Fruit fly (Drosophila melanogaster) whole organism, wandering third instar larva: ENCODE measurements around the gene MagR.

Experiments
- Abd-B ChIP-seq: fragments of >200 bp; optimal IDR thresholded peaks from 2 replicates; lab custom pipeline; 2017; ENCODE audit warnings: missing biosample characterization, missing genetic modification characterization
- Dif ChIP-seq: fragments of 200-275, 200-300 bp; sonication (Bioruptor generic); optimal IDR thresholded peaks from 2 replicates; lab custom pipeline; 2018; ENCODE audit warnings: missing biosample characterization, missing genetic modification characterization; ENCODE audit not compliant: partially characterized antibody
- GATAd ChIP-seq: sonication (Bioruptor generic); optimal IDR thresholded peaks from 2 replicates; lab custom pipeline; 2016; ENCODE audit warnings: missing biosample characterization, missing genetic modification characterization
- HLH106 ChIP-seq: fragments of 200-800 bp; optimal IDR thresholded peaks from 3 replicates; lab custom pipeline; 2019; ENCODE audit warnings: missing biosample characterization, mild to moderate bottlenecking, missing genetic modification characterization, moderate library complexity
- Hnf4 ChIP-seq: fragments of 200-800 bp; sonication (Bioruptor generic); optimal IDR thresholded peaks from 2 replicates; lab custom pipeline; 2016; ENCODE audit warnings: missing biosample characterization, mild to moderate bottlenecking, missing genetic modification characterization
- Hr78 ChIP-seq: fragments of >200 bp; optimal IDR thresholded peaks from 2 replicates; lab custom pipeline; 2017; ENCODE audit warnings: missing biosample characterization, missing genetic modification characterization
- Mio ChIP-seq: sonication (Bioruptor generic); optimal IDR thresholded peaks from 2 replicates; lab custom pipeline; 2016; ENCODE audit warnings: missing biosample characterization, missing genetic modification characterization
- Myc ChIP-seq: fragments of >200 bp; optimal IDR thresholded peaks from 2 replicates; lab custom pipeline; 2017
- N ChIP-seq: fragments of >200 bp; optimal IDR thresholded peaks from 2 replicates; lab custom pipeline; 2018; ENCODE audit warnings: missing biosample characterization, missing external identifiers, missing genetic modification characterization
- OdsH ChIP-seq: fragments of 200-800 bp; sonication (Bioruptor generic); optimal IDR thresholded peaks from 2 replicates; lab custom pipeline; 2016; ENCODE audit warnings: missing biosample characterization, mild to moderate bottlenecking, missing genetic modification characterization
- Rel ChIP-seq, 2 experiments: fragments of 200-800 bp; sonication (Bioruptor generic) in 1 of 2; optimal IDR thresholded peaks; 2 replicates in 1 of 2; 3 replicates in 1 of 2; lab custom pipeline; 2016 to 2019; ENCODE audit warnings: mild to moderate bottlenecking in 2 of 2, missing biosample characterization in 2 of 2, missing genetic modification characterization in 2 of 2, moderate library complexity in 1 of 2
- Sp1 ChIP-seq: fragments of 200-800 bp; sonication (Bioruptor generic); optimal IDR thresholded peaks from 3 replicates; lab custom pipeline; 2019; ENCODE audit warnings: missing biosample characterization, mild to moderate bottlenecking, missing genetic modification characterization, moderate library complexity
- Vsx2 ChIP-seq: fragments of 200-300, 225-300 bp; sonication (Bioruptor generic); optimal IDR thresholded peaks from 2 replicates; lab custom pipeline; 2018; ENCODE audit warnings: missing biosample characterization, missing genetic modification characterization; ENCODE audit not compliant: partially characterized antibody
- br ChIP-seq: fragments of 200-800 bp; sonication (Bioruptor generic); optimal IDR thresholded peaks from 2 replicates; lab custom pipeline; 2016; ENCODE audit warnings: missing biosample characterization, missing genetic modification characterization
- brk ChIP-seq: fragments of 200-800 bp; sonication (Bioruptor generic); optimal IDR thresholded peaks from 2 replicates; lab custom pipeline; 2016; ENCODE audit warnings: missing biosample characterization, mild to moderate bottlenecking, missing genetic modification characterization
- dl ChIP-seq, 2 experiments: fragments of 175-275, 200-275 bp in 1 of 2; fragments of 200-275 bp in 1 of 2; sonication (Bioruptor generic); optimal IDR thresholded peaks; lab custom pipeline; 2018; ENCODE audit warnings: mild to moderate bottlenecking in 2 of 2, missing biosample characterization in 2 of 2, missing genetic modification characterization in 2 of 2, moderate library complexity in 2 of 2; ENCODE audit not compliant: partially characterized antibody in 2 of 2, insufficient read depth in 1 of 2
- dsf ChIP-seq: sonication (Bioruptor generic); optimal IDR thresholded peaks from 2 replicates; lab custom pipeline; 2016; ENCODE audit warnings: missing biosample characterization, missing genetic modification characterization, borderline replicate concordance
- ey ChIP-seq: fragments of 200-800 bp; sonication (Bioruptor generic); optimal IDR thresholded peaks from 2 replicates; lab custom pipeline; 2016; ENCODE audit warnings: missing biosample characterization, missing genetic modification characterization
- foxo ChIP-seq, 2 experiments: fragments of 200-800 bp; sonication (Bioruptor generic); optimal IDR thresholded peaks; 2 replicates in 1 of 2; 3 replicates in 1 of 2; lab custom pipeline; 2016 to 2017; ENCODE audit warnings: missing biosample characterization in 2 of 2, missing genetic modification characterization in 2 of 2
- fru ChIP-seq: fragments of 200-800 bp; sonication (Bioruptor generic); optimal IDR thresholded peaks from 3 replicates; lab custom pipeline; 2016; ENCODE audit warnings: missing biosample characterization, mild to moderate bottlenecking, missing genetic modification characterization
- jim ChIP-seq: fragments of 175-275, 200-325 bp; sonication (Bioruptor generic); optimal IDR thresholded peaks from 2 replicates; lab custom pipeline; 2016; ENCODE audit warnings: missing biosample characterization, mild to moderate bottlenecking, missing genetic modification characterization
- lola ChIP-seq: fragments of >200 bp; optimal IDR thresholded peaks from 2 replicates; lab custom pipeline; 2017; ENCODE audit warnings: missing biosample characterization, missing genetic modification characterization
- pan ChIP-seq: fragments of >200 bp; optimal IDR thresholded peaks from 2 replicates; lab custom pipeline; 2017
- sv ChIP-seq: fragments of 200-800 bp; sonication (Bioruptor generic); optimal IDR thresholded peaks from 3 replicates; lab custom pipeline; 2016; ENCODE audit warnings: missing biosample characterization, missing genetic modification characterization
- tai ChIP-seq: sonication (Bioruptor generic); optimal IDR thresholded peaks from 2 replicates; lab custom pipeline; 2016; ENCODE audit warnings: missing biosample characterization, missing genetic modification characterization
- usp ChIP-seq: fragments of >200 bp; optimal IDR thresholded peaks from 2 replicates; lab custom pipeline; 2017; ENCODE audit warnings: missing biosample characterization, missing genetic modification characterization

MagR gene

DNA sequence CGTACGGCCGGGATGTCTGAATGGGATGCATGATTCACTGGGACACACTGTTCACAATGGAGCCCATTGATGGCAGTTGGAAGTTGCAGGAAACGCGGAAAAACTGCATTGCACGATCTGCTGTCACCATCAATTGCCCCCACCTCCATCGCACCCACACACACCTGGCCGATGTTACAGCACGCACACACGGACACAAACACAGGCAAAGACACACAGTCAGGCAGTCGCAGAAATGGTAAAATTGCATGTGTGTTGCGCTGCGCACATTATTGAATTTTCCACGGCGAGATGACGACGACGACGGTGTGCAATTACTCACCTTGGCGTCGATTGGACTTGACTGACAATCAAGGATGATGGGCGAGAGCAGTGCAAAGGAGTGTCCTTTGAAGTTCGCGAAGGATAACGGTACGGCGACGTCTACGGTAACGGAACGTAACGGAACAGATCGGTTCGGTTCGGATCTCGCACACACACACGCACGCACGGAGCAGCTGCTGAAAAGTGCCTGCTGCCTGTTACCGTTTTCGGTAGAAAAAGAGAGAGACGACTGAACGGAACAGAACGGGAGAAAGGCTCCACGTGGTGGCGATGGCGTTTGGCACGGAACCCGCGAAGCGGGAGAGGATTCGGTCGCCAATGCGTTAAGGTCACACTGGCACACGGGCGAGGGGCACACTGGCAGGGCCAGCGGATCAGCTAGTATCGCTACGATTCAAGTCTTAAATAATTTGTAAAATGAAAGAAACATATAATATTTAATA lies 23.9 kb upstream of the MagR start, which contains the start of the genes CG9281 and CG15601:
CG9281 (minus strand) TSS at position 556 of the 767 bp plus-strand sequence.
CG15601 (plus strand) TSS at position 664 of the 767 bp plus-strand sequence.
- TF ChIP-seq Sp1 (peak; percentile 30), Rel (GFP tag; optimal IDR thresholded peaks at IDR 0.05; lab: Kevin White, UChicago) (no peak), Rel (tag; optimal IDR thresholded peaks at IDR 0.05; lab: Kevin White, UChicago) (peak; percentile 8), N (GFP tag; lab: Kevin White, UChicago) (peak; percentile 22), HLH106 (tag; lab: Kevin White, UChicago) (peak; percentile 3), Hr78 (no peak), Hnf4 (GFP tag; lab: Kevin White, UChicago) (no peak), fru (GFP tag; lab: Kevin White, UChicago) (no peak), brk (no peak), ey (GFP tag; lab: Kevin White, UChicago) (no peak), sv (GFP tag; lab: Kevin White, UChicago) (peak; percentile 22)

DNA sequence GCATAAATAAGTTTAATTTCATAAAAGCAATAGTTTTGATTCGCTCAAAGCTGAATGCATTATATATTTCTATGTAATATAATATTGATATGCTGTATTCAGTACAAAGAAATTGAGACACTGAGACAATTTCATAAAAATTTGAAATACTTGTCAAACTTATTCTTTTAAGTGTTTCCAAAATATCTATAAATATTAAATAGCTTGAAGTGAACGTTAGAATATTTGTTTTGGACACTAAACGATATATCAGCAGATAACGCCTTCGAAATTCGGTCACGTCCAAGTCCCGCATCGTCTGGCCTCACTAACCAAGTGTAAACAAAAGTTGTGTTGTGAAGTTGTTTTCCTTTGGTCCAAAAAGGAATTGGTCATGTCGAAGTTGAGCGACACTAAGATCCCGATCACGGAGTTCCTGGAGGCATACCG lies 23.3 kb upstream of the MagR start:
- TF ChIP-seq Mio (GFP tag; lab: Kevin White, UChicago) (no peak), sv (GFP tag; lab: Kevin White, UChicago) (no peak), foxo (GFP tag; optimal IDR thresholded peaks at IDR 0.05; lab: Kevin White, UChicago) (no peak), brk (no peak), Myc (lab: Kevin White, UChicago) (peak; percentile 68), Hnf4 (GFP tag; lab: Kevin White, UChicago) (no peak), Rel (GFP tag; optimal IDR thresholded peaks at IDR 0.05; lab: Kevin White, UChicago) (no peak), Rel (tag; optimal IDR thresholded peaks at IDR 0.05; lab: Kevin White, UChicago) (no peak), HLH106 (tag; lab: Kevin White, UChicago) (no peak), Hr78 (no peak)
- TF ChIP-seq, all 38 proteins: peak for 1

DNA sequence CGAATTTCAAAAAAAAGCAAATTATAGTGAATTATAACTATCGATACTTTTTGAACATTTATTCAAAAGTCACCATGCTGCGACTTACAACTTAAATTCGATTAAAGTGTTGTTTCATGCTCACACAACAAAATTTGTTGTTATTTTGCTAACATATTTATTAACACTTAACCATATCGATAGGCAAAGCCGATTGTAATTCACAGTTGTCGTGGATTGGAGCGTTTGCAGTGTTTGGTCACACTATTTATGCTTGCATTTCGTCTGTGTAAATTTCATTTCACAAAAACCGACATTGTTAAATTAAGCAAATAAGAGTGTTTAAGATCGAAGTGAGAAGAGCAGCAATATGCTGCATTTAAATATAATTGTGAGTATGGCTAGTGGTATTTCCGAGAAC lies 21.7 kb upstream of the MagR start, which contains the start of gene HUWE1:
HUWE1 (plus strand) TSS at position 220 of the 400 bp plus-strand sequence.
- peak; percentile 19 for TF ChIP-seq Sp1
- TF ChIP-seq Rel (GFP tag; optimal IDR thresholded peaks at IDR 0.05; lab: Kevin White, UChicago): no peak
- peak; percentile 27 for TF ChIP-seq Rel (tag; optimal IDR thresholded peaks at IDR 0.05; lab: Kevin White, UChicago)
- TF ChIP-seq ey (GFP tag; lab: Kevin White, UChicago): no peak

DNA sequence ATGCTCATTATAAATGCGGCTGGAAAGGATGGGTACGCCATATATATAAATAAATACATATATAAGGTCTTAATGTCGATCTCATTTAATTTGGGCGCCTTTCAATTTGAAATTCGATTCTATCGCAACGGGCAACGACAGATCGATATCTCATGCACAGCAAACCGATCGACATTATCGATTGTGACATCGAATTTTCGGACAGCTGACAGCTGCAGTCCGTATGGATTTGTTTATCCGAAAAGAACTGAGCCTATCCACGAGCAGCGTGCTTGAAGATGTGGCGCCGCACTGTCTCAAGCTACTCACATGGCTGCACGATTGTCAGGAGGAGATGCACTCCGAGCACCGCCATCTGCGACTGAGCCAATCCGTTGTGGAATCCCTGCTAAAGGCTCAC lies 2.1 kb upstream of the MagR start, which contains the start of gene CG8191:
CG8191 (plus strand) TSS at position 211 of the 400 bp plus-strand sequence.
- TF ChIP-seq Hnf4 (GFP tag; lab: Kevin White, UChicago) (no peak), OdsH (GFP tag; lab: Kevin White, UChicago) (no peak), tai (GFP tag; lab: Kevin White, UChicago) (no peak), dl (GFP tag; optimal IDR thresholded peaks at IDR 0.05; lab: Kevin White, UChicago; ENCODE audit: insufficient read depth in 1 of 2, partially characterized antibody in 2 of 2) (no peak), Vsx2 (GFP tag; lab: Kevin White, UChicago) (no peak), GATAd (GFP tag; lab: Kevin White, UChicago) (no peak), pan (lab: Kevin White, UChicago) (no peak), br (GFP tag; lab: Kevin White, UChicago) (no peak), Abd-B (GFP tag; lab: Kevin White, UChicago) (no peak), usp (no peak)

DNA sequence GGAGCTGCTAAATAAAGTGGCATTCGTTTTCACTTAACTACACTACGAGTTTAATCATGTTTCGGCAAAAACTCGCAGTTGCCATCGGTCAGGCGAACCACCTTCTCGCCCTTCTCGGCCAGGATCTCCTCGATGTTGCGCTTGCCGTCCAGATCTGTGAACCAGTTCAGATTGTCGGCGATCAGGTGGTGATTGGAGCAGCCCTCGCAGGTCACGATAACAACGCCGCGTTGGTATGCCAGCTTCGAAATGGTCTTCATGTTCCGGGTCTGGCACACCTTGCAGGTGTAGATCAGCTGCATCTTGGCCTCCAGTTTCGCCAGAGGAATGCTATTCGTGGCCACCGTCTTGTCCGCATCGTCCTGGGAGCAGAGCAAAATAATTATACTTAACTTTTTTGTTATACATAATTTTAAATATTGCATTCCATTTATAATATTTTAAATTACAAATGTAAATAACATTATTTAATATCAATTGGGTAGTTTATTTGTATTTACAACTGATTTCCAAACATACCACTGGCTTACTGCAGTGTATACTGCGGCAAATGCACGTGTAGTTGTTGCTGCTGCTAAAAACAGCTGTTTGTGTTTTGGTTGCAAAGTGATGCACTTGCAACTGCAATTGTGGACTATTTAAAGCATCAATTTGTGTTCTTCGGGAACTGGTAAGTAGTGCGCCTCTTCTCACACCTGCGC lies 728 bp upstream of the MagR start:
- TF ChIP-seq fru (GFP tag; lab: Kevin White, UChicago) (no peak), Hr78 (no peak), Dif (GFP tag; lab: Kevin White, UChicago) (no peak), HLH106 (tag; lab: Kevin White, UChicago) (no peak), Vsx2 (GFP tag; lab: Kevin White, UChicago) (no peak), dsf (GFP tag; lab: Kevin White, UChicago) (no peak), ey (GFP tag; lab: Kevin White, UChicago) (no peak), N (GFP tag; lab: Kevin White, UChicago) (no peak), sv (GFP tag; lab: Kevin White, UChicago) (no peak), foxo (GFP tag; optimal IDR thresholded peaks at IDR 0.05; lab: Kevin White, UChicago) (no peak), lola (GFP tag; lab: Kevin White, UChicago) (no peak), jim (GFP tag; lab: Kevin White, UChicago) (no peak)
